Fruit fly (Drosophila melanogaster) whole organism, embryonic: ENCODE data around the gene Lamtor4.

Experiments
- ATbp ChIP-seq: fragments of 200-800 bp; sonication (Bioruptor generic); optimal IDR thresholded peaks from 2 replicates; lab custom pipeline; 2017; ENCODE audit warnings: missing biosample characterization, mild to moderate bottlenecking, missing genetic modification characterization, missing genetic modification reagents
- Abd-B ChIP-seq: fragments of 200-800 bp; sonication (Bioruptor generic); optimal IDR thresholded peaks from 2 replicates; lab custom pipeline; 2018; ENCODE audit warnings: missing biosample characterization, mild to moderate bottlenecking, missing genetic modification characterization, moderate library complexity
- Aef1 ChIP-seq: fragments of 200-800 bp; sonication (Bioruptor generic); IDR thresholded peaks from 3 replicates; pipeline ENCODE4 v1.3.6; 2022; ENCODE audit warnings: missing biosample characterization, missing genetic modification characterization
- Atf6 ChIP-seq: fragments of 200-800 bp; sonication (Bioruptor generic); IDR thresholded peaks from 2 replicates; pipeline ENCODE4 v1.3.6; 2022; ENCODE audit warnings: missing biosample characterization, missing genetic modification characterization
- B-H1 ChIP-seq: fragments of 200-800 bp; sonication (Bioruptor generic); IDR thresholded peaks from 3 replicates; pipeline ENCODE4 v1.3.6; 2022; ENCODE audit warnings: missing biosample characterization, missing genetic modification characterization
- CG12155 ChIP-seq: fragments of 200-800 bp; sonication (Bioruptor generic); optimal IDR thresholded peaks from 3 replicates; lab custom pipeline; 2016; ENCODE audit warnings: missing biosample characterization, missing genetic modification characterization
- CG14441 ChIP-seq: fragments of 200-800 bp; sonication (Bioruptor generic); IDR thresholded peaks from 2 replicates; pipeline ENCODE4 v1.3.6; 2022; ENCODE audit warnings: missing biosample characterization, missing genetic modification characterization
- CG14667 ChIP-seq: fragments of 200-800 bp; sonication (Bioruptor generic); IDR thresholded peaks from 2 replicates; pipeline ENCODE4 v1.3.6; 2022; ENCODE audit warnings: missing biosample characterization, missing genetic modification characterization
- CG15514 ChIP-seq: fragments of 200-800 bp; sonication (Bioruptor generic); optimal IDR thresholded peaks from 3 replicates; lab custom pipeline; 2017; ENCODE audit warnings: missing biosample characterization, missing genetic modification characterization, mild to moderate bottlenecking, moderate library complexity, missing genetic modification reagents
- CG15601 ChIP-seq: fragments of 200-800 bp; sonication (Bioruptor generic); optimal IDR thresholded peaks from 3 replicates; lab custom pipeline; 2019; ENCODE audit warnings: missing biosample characterization, mild to moderate bottlenecking, missing genetic modification characterization, moderate library complexity
- CG16779 ChIP-seq: fragments of 200-800 bp; sonication (Bioruptor generic); IDR thresholded peaks from 2 replicates; pipeline ENCODE4 v1.3.6; 2022; ENCODE audit warnings: missing biosample characterization, missing genetic modification characterization
- CG16813 ChIP-seq: fragments of 200-800 bp; sonication (Bioruptor generic); IDR thresholded peaks from 3 replicates; pipeline ENCODE4 v1.3.6; 2022; ENCODE audit warnings: missing biosample characterization, missing genetic modification characterization; ENCODE audit not compliant: partially characterized antibody
- CG2116 ChIP-seq: fragments of 200-800 bp; sonication (Bioruptor generic); optimal IDR thresholded peaks from 3 replicates; lab custom pipeline; 2018; ENCODE audit warnings: missing biosample characterization, mild to moderate bottlenecking, missing genetic modification characterization
- CG2120 ChIP-seq: fragments of 200-800 bp; sonication (Bioruptor generic); optimal IDR thresholded peaks from 3 replicates; lab custom pipeline; 2016; ENCODE audit warnings: missing biosample characterization, missing genetic modification characterization
- CG2199 ChIP-seq: fragments of 200-800 bp; sonication (Bioruptor generic); IDR thresholded peaks from 3 replicates; pipeline ENCODE4 v1.3.6; 2022; ENCODE audit warnings: missing biosample characterization, missing genetic modification characterization
- CG2202 ChIP-seq: fragments of 200-800 bp; sonication (Bioruptor generic); optimal IDR thresholded peaks from 2 replicates; lab custom pipeline; 2018; ENCODE audit warnings: missing biosample characterization, mild to moderate bottlenecking, missing genetic modification characterization
- CG2889 ChIP-seq: fragments of 200-800 bp; sonication (Bioruptor generic); IDR thresholded peaks from 3 replicates; pipeline ENCODE4 v1.3.6; 2022; ENCODE audit warnings: missing biosample characterization, missing genetic modification characterization
- CG3995 ChIP-seq: fragments of 200-800 bp; sonication (Bioruptor generic); optimal IDR thresholded peaks from 3 replicates; lab custom pipeline; 2016; ENCODE audit warnings: missing biosample characterization, missing genetic modification characterization
- CG6254 ChIP-seq: fragments of 200-800 bp; sonication (Bioruptor generic); optimal IDR thresholded peaks from 3 replicates; lab custom pipeline; 2017; ENCODE audit warnings: mild to moderate bottlenecking, missing biosample characterization, missing genetic modification reagents, missing genetic modification characterization
- CG6272 ChIP-seq: fragments of 200-800 bp; sonication (Bioruptor generic); IDR thresholded peaks from 2 replicates; pipeline ENCODE4 v1.3.6; 2022; ENCODE audit warnings: missing biosample characterization, missing genetic modification characterization
- CG6791 ChIP-seq: fragments of 200-800 bp; sonication (Bioruptor generic); IDR thresholded peaks from 3 replicates; pipeline ENCODE4 v1.3.6; 2022; ENCODE audit warnings: missing biosample characterization, missing genetic modification characterization; ENCODE audit not compliant: partially characterized antibody
- CG8359 ChIP-seq: fragments of 200-800 bp; sonication (Bioruptor generic); optimal IDR thresholded peaks from 2 replicates; lab custom pipeline; 2017; ENCODE audit warnings: missing biosample characterization, mild to moderate bottlenecking, missing genetic modification characterization, borderline replicate concordance
- CG9437 ChIP-seq: fragments of 200-800 bp; sonication (Bioruptor generic); optimal IDR thresholded peaks from 2 replicates; lab custom pipeline; 2018; ENCODE audit warnings: missing biosample characterization, mild to moderate bottlenecking, missing genetic modification characterization
- CG9797 ChIP-seq: fragments of 200-800 bp; sonication (Bioruptor generic); optimal IDR thresholded peaks from 3 replicates; lab custom pipeline; 2018; ENCODE audit warnings: missing biosample characterization, mild to moderate bottlenecking, missing genetic modification characterization
- Hmx ChIP-seq: fragments of 200-800 bp; sonication (Bioruptor generic); optimal IDR thresholded peaks from 2 replicates; lab custom pipeline; 2016; ENCODE audit warnings: missing biosample characterization, missing genetic modification characterization
- MBD-R2 ChIP-seq: fragments of 200-800 bp; sonication (Bioruptor generic); IDR thresholded peaks from 2 replicates; pipeline ENCODE4 v1.3.6; 2022; ENCODE audit warnings: missing biosample characterization, missing genetic modification characterization
- Nf-YB ChIP-seq: fragments of 200-800 bp; sonication (Bioruptor generic); optimal IDR thresholded peaks from 3 replicates; lab custom pipeline; 2019; ENCODE audit warnings: missing biosample characterization, mild to moderate bottlenecking, missing genetic modification characterization, moderate library complexity
- Opbp ChIP-seq: fragments of 200-800 bp; sonication (Bioruptor generic); IDR thresholded peaks from 3 replicates; pipeline ENCODE4 v1.3.6; 2022; ENCODE audit warnings: missing biosample characterization, missing genetic modification characterization; ENCODE audit not compliant: partially characterized antibody
- Trl ChIP-seq, 3 experiments: fragments of >200 bp in 2 of 3; fragments of 200-800 bp in 1 of 3; sonication (Bioruptor generic) in 1 of 3; optimal IDR thresholded peaks; 2 replicates in 1 of 3; 3 replicates in 2 of 3; lab custom pipeline; 2016 to 2017; ENCODE audit warnings: missing biosample characterization in 1 of 3, missing genetic modification characterization in 1 of 3
- bbx ChIP-seq: fragments of 200-800 bp; sonication (Bioruptor generic); IDR thresholded peaks from 2 replicates; pipeline ENCODE4 v1.3.6; 2022; ENCODE audit warnings: missing biosample characterization, missing genetic modification characterization; ENCODE audit not compliant: partially characterized antibody
- cas ChIP-seq: fragments of 200-800 bp; sonication (Bioruptor generic); IDR thresholded peaks from 2 replicates; pipeline ENCODE4 v1.3.6; 2022; ENCODE audit warnings: missing biosample characterization, missing genetic modification characterization
- chinmo ChIP-seq: fragments of 200-800 bp; sonication (Bioruptor generic); IDR thresholded peaks from 4 replicates; pipeline ENCODE4 v1.3.6; 2022; ENCODE audit warnings: missing biosample characterization, missing genetic modification characterization; ENCODE audit not compliant: partially characterized antibody
- gfzf ChIP-seq: fragments of 200-800 bp; sonication (Bioruptor generic); optimal IDR thresholded peaks from 2 replicates; lab custom pipeline; 2016; ENCODE audit warnings: missing biosample characterization, mild to moderate bottlenecking, missing genetic modification characterization, moderate library complexity
- gsb-n ChIP-seq: fragments of 200-800 bp; sonication (Bioruptor generic); optimal IDR thresholded peaks from 3 replicates; lab custom pipeline; 2018; ENCODE audit warnings: missing biosample characterization, mild to moderate bottlenecking, missing genetic modification characterization
- hbn ChIP-seq: fragments of 200-800 bp; sonication (Bioruptor generic); IDR thresholded peaks from 2 replicates; pipeline ENCODE4 v1.3.6; 2022; ENCODE audit warnings: missing biosample characterization, missing genetic modification characterization; ENCODE audit not compliant: partially characterized antibody
- jing ChIP-seq: fragments of 200-800 bp; sonication (Bioruptor generic); optimal IDR thresholded peaks from 2 replicates; lab custom pipeline; 2018; ENCODE audit warnings: missing biosample characterization, mild to moderate bottlenecking, missing genetic modification characterization
- lab ChIP-seq: fragments of 200-800 bp; sonication (Bioruptor generic); optimal IDR thresholded peaks from 3 replicates; lab custom pipeline; 2017; ENCODE audit warnings: missing biosample characterization, missing genetic modification characterization, mild to moderate bottlenecking, moderate library complexity, missing genetic modification reagents
- prd ChIP-seq, 3 experiments: fragments of >200 bp in 2 of 3; fragments of 200-800 bp in 1 of 3; sonication (Bioruptor generic) in 1 of 3; optimal IDR thresholded peaks in 2 of 3; IDR thresholded peaks in 1 of 3; 2 replicates in 2 of 3; 3 replicates in 1 of 3; pipeline versions ENCODE4 v1.3.6 to Lab custom; 2017 to 2022; ENCODE audit warnings: missing biosample characterization in 1 of 3, missing genetic modification characterization in 1 of 3
- pzg ChIP-seq: fragments of 200-800 bp; sonication (Bioruptor generic); optimal IDR thresholded peaks from 3 replicates; lab custom pipeline; 2018; ENCODE audit warnings: missing biosample characterization, mild to moderate bottlenecking, missing genetic modification characterization, moderate library complexity
- ranshi ChIP-seq: fragments of 200-800 bp; sonication (Bioruptor generic); IDR thresholded peaks from 2 replicates; pipeline ENCODE4 v1.3.6; 2022; ENCODE audit warnings: missing biosample characterization, missing genetic modification characterization
- row ChIP-seq: fragments of 200-800 bp; sonication (Bioruptor generic); IDR thresholded peaks from 3 replicates; pipeline ENCODE4 v1.3.6; 2022; ENCODE audit warnings: missing biosample characterization, missing genetic modification characterization
- sima ChIP-seq: fragments of 200-800 bp; sonication (Bioruptor generic); optimal IDR thresholded peaks from 2 replicates; lab custom pipeline; 2016; ENCODE audit warnings: missing biosample characterization, missing genetic modification characterization
- sna ChIP-seq: fragments of 200-800 bp; sonication (Bioruptor generic); IDR thresholded peaks from 2 replicates; pipeline ENCODE4 v1.3.6; 2022; ENCODE audit warnings: missing biosample characterization, missing genetic modification characterization; ENCODE audit not compliant: partially characterized antibody
- sug ChIP-seq: fragments of 200-800 bp; optimal IDR thresholded peaks from 2 replicates; lab custom pipeline; 2019; ENCODE audit warnings: missing biosample characterization, mild to moderate bottlenecking, missing genetic modification characterization, moderate library complexity
- trem ChIP-seq: fragments of 200-800 bp; optimal IDR thresholded peaks from 3 replicates; lab custom pipeline; 2019; ENCODE audit warnings: missing biosample characterization, mild to moderate bottlenecking, missing genetic modification characterization, moderate library complexity
- z ChIP-seq: fragments of 200-800 bp; sonication (Bioruptor generic); IDR thresholded peaks from 3 replicates; pipeline ENCODE4 v1.3.6; 2022; ENCODE audit warnings: missing biosample characterization, missing genetic modification characterization
- zf30C ChIP-seq: fragments of 200-800 bp; sonication (Bioruptor generic); optimal IDR thresholded peaks from 3 replicates; lab custom pipeline; 2018; ENCODE audit warnings: missing biosample characterization, mild to moderate bottlenecking, missing genetic modification characterization
- zfh1 ChIP-seq: fragments of 200-800 bp; sonication (Bioruptor generic); IDR thresholded peaks from 3 replicates; pipeline ENCODE4 v1.3.6; 2022; ENCODE audit warnings: missing biosample characterization, missing genetic modification characterization

Gene Lamtor4

DNA sequence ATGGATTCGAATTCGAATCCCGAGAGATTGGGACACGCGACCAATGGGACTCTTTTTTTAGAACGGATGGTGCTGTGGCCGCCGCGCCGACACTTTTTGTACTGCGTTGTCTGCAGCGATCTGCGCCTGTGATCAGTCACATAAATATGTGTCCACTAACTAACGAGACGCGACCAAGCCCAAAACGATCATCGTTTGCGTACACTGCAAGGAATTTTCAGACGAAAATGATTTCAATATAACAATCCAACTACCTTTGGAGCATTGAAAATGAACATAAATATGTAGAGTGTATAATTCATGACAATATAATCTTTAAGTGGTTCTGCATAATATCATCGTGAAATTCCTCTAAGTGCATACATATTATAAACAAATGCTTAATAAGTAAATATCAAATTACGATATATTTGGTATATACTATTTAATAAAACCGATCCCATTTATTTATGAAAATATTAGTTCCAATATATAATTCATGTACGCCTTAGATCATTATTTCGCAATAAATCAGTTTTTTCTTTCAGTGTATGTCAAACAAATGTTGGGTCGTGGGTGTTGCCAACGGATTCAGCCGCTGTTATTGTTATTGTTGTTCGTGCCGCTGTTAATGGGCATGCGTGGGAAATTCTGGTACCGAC, 39.0 kb downstream of the Lamtor4 start, which contains the start of gene Eip63F-1 (continued):
- TF ChIP-seq zf30C (GFP tag; lab: Kevin White, UChicago) (no peak), CG2120 (GFP tag; lab: Kevin White, UChicago) (peak; percentile 58), chinmo (GFP tag; lab: Robert Waterston, UW) (no peak), CG15601 (tag; lab: Kevin White, UChicago) (peak; percentile 27), CG2202 (tag; lab: Kevin White, UChicago) (no peak), sima (GFP tag; lab: Kevin White, UChicago) (no peak), CG16779 (no peak), CG2199 (GFP tag; lab: Robert Waterston, UW) (no peak), prd (optimal IDR thresholded peaks at IDR 0.05; lab: Kevin White, UChicago) (no peak), prd (GFP tag; IDR thresholded peaks at IDR 0.05; lab: Robert Waterston, UW) (0 out of 3 replicates have a peak, but pooled peaks have one; percentile 12), Atf6 (GFP tag; lab: Robert Waterston, UW) (peak; percentile 67), Opbp (GFP tag; lab: Robert Waterston, UW) (no peak), Trl (optimal IDR thresholded peaks at IDR 0.05; lab: Kevin White, UChicago) (no peak), Trl (GFP tag; optimal IDR thresholded peaks at IDR 0.05; lab: Kevin White, UChicago) (no peak), CG9437 (GFP tag; lab: Kevin White, UChicago) (peak; percentile 75), Aef1 (GFP tag; lab: Robert Waterston, UW) (peak; percentile 38; the same call in 1 of the 3 replicates), Nf-YB (GFP tag; lab: Kevin White, UChicago) (peak; percentile 52), CG3995 (GFP tag; lab: Kevin White, UChicago) (peak; percentile 14), jing (GFP tag; lab: Kevin White, UChicago) (peak; percentile 28), CG14667 (GFP tag; lab: Robert Waterston, UW) (no peak), CG14441 (GFP tag; lab: Robert Waterston, UW) (no peak), CG2889 (GFP tag; lab: Robert Waterston, UW) (no peak), B-H1 (GFP tag; lab: Robert Waterston, UW) (no peak), sug (tag; lab: Kevin White, UChicago) (peak; percentile 63), zfh1 (GFP tag; lab: Robert Waterston, UW) (no peak), Abd-B (GFP tag; lab: Kevin White, UChicago) (peak; percentile 45), CG6254 (GFP tag; lab: Kevin White, UChicago) (peak; percentile 28), ranshi (peak; percentile 66), gsb-n (peak; percentile 8), CG9797 (GFP tag; lab: Kevin White, UChicago) (no peak), cas (GFP tag; lab: Robert Waterston, UW) (no peak), ATbp (peak; percentile 51), CG6272 (GFP tag; lab: Robert Waterston, UW) (no peak), z (GFP tag; lab: Robert Waterston, UW) (no peak), CG8359 (no peak)

DNA sequence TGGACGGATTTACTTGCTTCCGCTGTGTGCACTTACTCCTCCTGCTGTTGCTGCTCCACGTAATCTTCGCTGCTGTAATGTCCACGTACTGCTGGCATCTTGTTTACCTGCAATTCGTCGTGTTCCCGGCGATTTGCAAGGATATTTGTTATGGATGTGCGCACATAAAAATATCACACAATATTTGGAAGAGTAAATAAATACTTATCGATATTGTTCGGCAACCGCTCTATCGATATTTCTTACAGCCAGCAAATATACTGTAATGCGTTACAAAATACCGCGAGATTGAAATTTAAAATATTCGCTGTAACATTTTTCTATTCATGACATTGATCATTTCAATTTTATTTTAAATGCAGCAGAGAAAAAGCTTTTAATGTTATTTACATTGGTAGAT, 41.1 kb downstream of the Lamtor4 start, which contains the start of gene CG10866:
Gene CG10866, minus strand, starts transcription at position 187 of the 400 bp plus-strand sequence.
- TF ChIP-seq CG6791 (peak; percentile 81), CG15514 (peak; percentile 39), trem (tag; lab: Kevin White, UChicago) (peak; percentile 6), bbx (GFP tag; lab: Robert Waterston, UW) (peak; percentile 85), lab (GFP tag; lab: Kevin White, UChicago) (no peak), row (GFP tag; lab: Robert Waterston, UW) (peak; percentile 19; the same call in 1 of the 3 replicates), pzg (peak; percentile 73), MBD-R2 (GFP tag; lab: Robert Waterston, UW) (peak; percentile 70), hbn (GFP tag; lab: Robert Waterston, UW) (peak; percentile 79), sna (peak; percentile 82), CG12155 (GFP tag; lab: Kevin White, UChicago) (peak; percentile 23), gfzf (GFP tag; lab: Kevin White, UChicago) (peak; percentile 46), Hmx (GFP tag; lab: Kevin White, UChicago) (no peak), sima (GFP tag; lab: Kevin White, UChicago) (no peak), CG16813 (GFP tag; lab: Robert Waterston, UW) (peak; percentile 84), CG2116 (GFP tag; lab: Kevin White, UChicago) (peak; percentile 65)
